Fruit fly (Drosophila melanogaster) whole organism, embryonic: Measurements from ENCODE around the gene Cby.

Source experiments
- Aef1 ChIP-seq: fragments of 200-800 bp; sonication (Bioruptor generic); IDR thresholded peaks from 3 replicates; pipeline ENCODE4 v1.3.6; 2022; ENCODE audit warnings: missing biosample characterization, missing genetic modification characterization
- Bteb2 ChIP-seq: fragments of 200-800 bp; sonication (Bioruptor generic); optimal IDR thresholded peaks from 2 replicates; lab custom pipeline; 2016; ENCODE audit warnings: missing biosample characterization, missing genetic modification characterization
- CG12391 ChIP-seq: fragments of 200-800 bp; sonication (Bioruptor generic); optimal IDR thresholded peaks from 3 replicates; lab custom pipeline; 2018; ENCODE audit warnings: missing biosample characterization, mild to moderate bottlenecking, missing genetic modification characterization, moderate library complexity
- CG12942 ChIP-seq: fragments of 200-800 bp; sonication (Bioruptor generic); optimal IDR thresholded peaks from 3 replicates; lab custom pipeline; 2016; ENCODE audit warnings: missing biosample characterization, missing genetic modification characterization
- CG13123 ChIP-seq: fragments of 200-800 bp; sonication (Bioruptor generic); optimal IDR thresholded peaks from 2 replicates; lab custom pipeline; 2016; ENCODE audit warnings: missing biosample characterization, missing genetic modification characterization
- CG15073 ChIP-seq: fragments of 200-800 bp; sonication (Bioruptor generic); optimal IDR thresholded peaks from 2 replicates; lab custom pipeline; 2016; ENCODE audit warnings: missing biosample characterization, missing genetic modification characterization
- CG15696 ChIP-seq: fragments of 200-800 bp; sonication (Bioruptor generic); optimal IDR thresholded peaks from 2 replicates; lab custom pipeline; 2019; ENCODE audit warnings: missing biosample characterization, mild to moderate bottlenecking, missing genetic modification characterization, moderate library complexity
- CG17361 ChIP-seq: fragments of 200-800 bp; sonication (Bioruptor generic); IDR thresholded peaks from 3 replicates; pipeline ENCODE4 v1.3.6; 2022; ENCODE audit warnings: missing biosample characterization, missing genetic modification characterization
- CG18011 ChIP-seq: fragments of 200-800 bp; sonication (Bioruptor generic); optimal IDR thresholded peaks from 2 replicates; lab custom pipeline; 2017; ENCODE audit warnings: missing biosample characterization, missing genetic modification characterization, mild to moderate bottlenecking, moderate library complexity, missing genotype
- CG18262 ChIP-seq: fragments of 200-800 bp; optimal IDR thresholded peaks from 3 replicates; lab custom pipeline; 2019; ENCODE audit warnings: missing biosample characterization, mild to moderate bottlenecking, missing genetic modification characterization, moderate library complexity
- CG2678 ChIP-seq: fragments of 200-800 bp; sonication (Bioruptor generic); optimal IDR thresholded peaks from 3 replicates; lab custom pipeline; 2019; ENCODE audit warnings: missing biosample characterization, mild to moderate bottlenecking, missing genetic modification characterization, moderate library complexity
- CG30020 ChIP-seq: fragments of 200-800 bp; optimal IDR thresholded peaks from 2 replicates; lab custom pipeline; 2019; ENCODE audit warnings: missing biosample characterization, mild to moderate bottlenecking, missing genetic modification characterization, moderate library complexity
- CG3065 ChIP-seq: fragments of 200-800 bp; sonication (Bioruptor generic); optimal IDR thresholded peaks from 2 replicates; lab custom pipeline; 2016; ENCODE audit warnings: missing biosample characterization, missing genetic modification characterization
- CG3995 ChIP-seq: fragments of 200-800 bp; sonication (Bioruptor generic); optimal IDR thresholded peaks from 3 replicates; lab custom pipeline; 2016; ENCODE audit warnings: missing biosample characterization, missing genetic modification characterization
- CG4328 ChIP-seq: fragments of 200-800 bp; sonication (Bioruptor generic); optimal IDR thresholded peaks from 3 replicates; lab custom pipeline; 2017; ENCODE audit warnings: missing biosample characterization, missing genetic modification reagents, missing genetic modification characterization
- CG43689 ChIP-seq: fragments of 200-800 bp; sonication (Bioruptor generic); IDR thresholded peaks from 2 replicates; pipeline ENCODE4 v1.3.6; 2022; ENCODE audit warnings: missing biosample characterization, missing genetic modification characterization
- CG4854 ChIP-seq: fragments of 200-800 bp; sonication (Bioruptor generic); optimal IDR thresholded peaks from 2 replicates; lab custom pipeline; 2016; ENCODE audit warnings: missing biosample characterization, missing genetic modification characterization, inconsistent platforms
- CG8089 ChIP-seq: fragments of 200-800 bp; sonication (Bioruptor generic); optimal IDR thresholded peaks from 3 replicates; lab custom pipeline; 2016; ENCODE audit warnings: missing biosample characterization, missing genetic modification characterization
- CG8359 ChIP-seq: fragments of 200-800 bp; sonication (Bioruptor generic); optimal IDR thresholded peaks from 2 replicates; lab custom pipeline; 2017; ENCODE audit warnings: missing biosample characterization, mild to moderate bottlenecking, missing genetic modification characterization, borderline replicate concordance
- CG9215 ChIP-seq: fragments of 200-800 bp; sonication (Bioruptor generic); IDR thresholded peaks from 2 replicates; pipeline ENCODE4 v1.3.6; 2022; ENCODE audit warnings: missing biosample characterization, missing genetic modification characterization
- CG9817 ChIP-seq: fragments of 200-800 bp; sonication (Bioruptor generic); optimal IDR thresholded peaks from 2 replicates; lab custom pipeline; 2018; ENCODE audit warnings: missing biosample characterization, mild to moderate bottlenecking, missing genetic modification characterization, moderate library complexity
- Chrac-16 ChIP-seq: fragments of 200-800 bp; sonication (Bioruptor generic); optimal IDR thresholded peaks from 3 replicates; lab custom pipeline; 2016; ENCODE audit warnings: missing biosample characterization, missing genetic modification characterization
- Dip3 ChIP-seq: fragments of 200-800 bp; sonication (Bioruptor generic); optimal IDR thresholded peaks from 3 replicates; lab custom pipeline; 2016; ENCODE audit warnings: missing biosample characterization, missing genetic modification characterization
- Doc2 ChIP-seq: fragments of 200-800 bp; sonication (Bioruptor generic); IDR thresholded peaks from 2 replicates; pipeline ENCODE4 v1.3.6; 2022; ENCODE audit warnings: missing biosample characterization, missing genetic modification characterization
- Doc3 ChIP-seq: fragments of 200-800 bp; sonication (Bioruptor generic); IDR thresholded peaks from 3 replicates; pipeline ENCODE4 v1.3.6; 2022; ENCODE audit warnings: missing biosample characterization, missing genetic modification characterization; ENCODE audit not compliant: partially characterized antibody
- GATAe ChIP-seq: fragments of 200-800 bp; sonication (Bioruptor generic); conservative IDR thresholded peaks from 2 replicates; pipeline ENCODE4 v1.3.6; 2022; ENCODE audit warnings: missing biosample characterization, missing genetic modification characterization
- HHEX ChIP-seq: fragments of 200-800 bp; sonication (Bioruptor generic); optimal IDR thresholded peaks from 3 replicates; lab custom pipeline; 2017; ENCODE audit warnings: missing biosample characterization, mild to moderate bottlenecking, missing genetic modification characterization, missing genetic modification reagents
- Lhr ChIP-seq: fragments of 200-800 bp; sonication (Bioruptor generic); optimal IDR thresholded peaks from 3 replicates; lab custom pipeline; 2017; ENCODE audit warnings: mild to moderate bottlenecking, missing biosample characterization, missing genetic modification reagents, missing genetic modification characterization
- Lim3 ChIP-seq: fragments of 200-800 bp; sonication (Bioruptor generic); IDR thresholded peaks from 2 replicates; pipeline ENCODE4 v1.3.6; 2022; ENCODE audit warnings: missing biosample characterization, missing genetic modification characterization
- NC2β ChIP-seq: fragments of 200-800 bp; sonication (Bioruptor generic); optimal IDR thresholded peaks from 2 replicates; lab custom pipeline; 2016; ENCODE audit warnings: missing biosample characterization, missing genetic modification characterization
- Nf-YC ChIP-seq: fragments of 200-800 bp; optimal IDR thresholded peaks from 3 replicates; lab custom pipeline; 2019; ENCODE audit warnings: missing biosample characterization, mild to moderate bottlenecking, missing genetic modification characterization, moderate library complexity
- Side ChIP-seq: fragments of 200-800 bp; sonication (Bioruptor generic); optimal IDR thresholded peaks from 2 replicates; lab custom pipeline; 2016; ENCODE audit warnings: missing biosample characterization, missing genetic modification characterization
- Sox102F ChIP-seq: fragments of 200-800 bp; sonication (Bioruptor generic); optimal IDR thresholded peaks from 2 replicates; lab custom pipeline; 2018; ENCODE audit warnings: missing biosample characterization, mild to moderate bottlenecking, missing genetic modification characterization, moderate library complexity
- ci ChIP-seq: fragments of 200-800 bp; sonication (Bioruptor generic); IDR thresholded peaks from 3 replicates; pipeline ENCODE4 v1.3.6; 2022; ENCODE audit warnings: missing biosample characterization, missing genetic modification characterization
- ewg ChIP-seq: fragments of 200-800 bp; sonication (Bioruptor generic); optimal IDR thresholded peaks from 3 replicates; lab custom pipeline; 2017; ENCODE audit warnings: mild to moderate bottlenecking, missing biosample characterization, missing genetic modification reagents, missing genetic modification characterization
- gce ChIP-seq: fragments of 200-800 bp; sonication (Bioruptor generic); IDR thresholded peaks from 3 replicates; pipeline ENCODE4 v1.3.6; 2022; ENCODE audit warnings: missing biosample characterization, missing genetic modification characterization
- gcm ChIP-seq: fragments of 200-800 bp; sonication (Bioruptor generic); optimal IDR thresholded peaks from 2 replicates; lab custom pipeline; 2019; ENCODE audit warnings: missing biosample characterization, mild to moderate bottlenecking, missing genetic modification characterization, moderate library complexity
- grau ChIP-seq: fragments of 200-800 bp; optimal IDR thresholded peaks from 3 replicates; lab custom pipeline; 2019; ENCODE audit warnings: missing biosample characterization, mild to moderate bottlenecking, missing genetic modification characterization, moderate library complexity
- ham ChIP-seq: fragments of 200-800 bp; sonication (Bioruptor generic); IDR thresholded peaks from 2 replicates; pipeline ENCODE4 v1.3.6; 2022; ENCODE audit warnings: missing biosample characterization, missing genetic modification characterization
- jigr1 ChIP-seq: fragments of 200-800 bp; sonication (Bioruptor generic); IDR thresholded peaks from 3 replicates; pipeline ENCODE4 v1.3.6; 2022; ENCODE audit warnings: missing biosample characterization, missing genetic modification characterization
- kni ChIP-seq: fragments of 200-800 bp; sonication (Bioruptor generic); optimal IDR thresholded peaks from 3 replicates; lab custom pipeline; 2017; ENCODE audit warnings: mild to moderate bottlenecking, missing biosample characterization, missing genetic modification reagents, missing genetic modification characterization
- phol ChIP-seq: fragments of 200-800 bp; sonication (Bioruptor generic); optimal IDR thresholded peaks from 3 replicates; lab custom pipeline; 2018; ENCODE audit warnings: missing biosample characterization, mild to moderate bottlenecking, missing genetic modification characterization, moderate library complexity
- pzg ChIP-seq: fragments of 200-800 bp; sonication (Bioruptor generic); optimal IDR thresholded peaks from 3 replicates; lab custom pipeline; 2018; ENCODE audit warnings: missing biosample characterization, mild to moderate bottlenecking, missing genetic modification characterization, moderate library complexity
- sc ChIP-seq, 3 experiments: fragments of >200 bp in 2 of 3; fragments of 200-800 bp in 1 of 3; sonication (Bioruptor generic) in 1 of 3; optimal IDR thresholded peaks; 2 replicates in 2 of 3; 3 replicates in 1 of 3; lab custom pipeline; 2017; ENCODE audit warnings: mild to moderate bottlenecking in 1 of 3, missing biosample characterization in 1 of 3, missing genetic modification characterization in 1 of 3, missing genetic modification reagents in 1 of 3
- schlank ChIP-seq: fragments of 200-800 bp; sonication (Bioruptor generic); optimal IDR thresholded peaks from 2 replicates; lab custom pipeline; 2018; ENCODE audit warnings: missing biosample characterization, mild to moderate bottlenecking, missing genetic modification characterization
- trem ChIP-seq: fragments of 200-800 bp; optimal IDR thresholded peaks from 3 replicates; lab custom pipeline; 2019; ENCODE audit warnings: missing biosample characterization, mild to moderate bottlenecking, missing genetic modification characterization, moderate library complexity
- trh ChIP-seq: fragments of 200-800 bp; sonication (Bioruptor generic); optimal IDR thresholded peaks from 2 replicates; lab custom pipeline; 2016; ENCODE audit warnings: missing biosample characterization, missing genetic modification characterization
- usp ChIP-seq: fragments of >200 bp; optimal IDR thresholded peaks from 2 replicates; lab custom pipeline; 2017; ENCODE audit warnings: missing biosample characterization, missing genetic modification characterization
- vvl ChIP-seq: fragments of 200-800 bp; sonication (Bioruptor generic); IDR thresholded peaks from 2 replicates; pipeline ENCODE4 v1.3.6; 2022; ENCODE audit warnings: missing biosample characterization, missing genetic modification characterization

Cby gene

DNA sequence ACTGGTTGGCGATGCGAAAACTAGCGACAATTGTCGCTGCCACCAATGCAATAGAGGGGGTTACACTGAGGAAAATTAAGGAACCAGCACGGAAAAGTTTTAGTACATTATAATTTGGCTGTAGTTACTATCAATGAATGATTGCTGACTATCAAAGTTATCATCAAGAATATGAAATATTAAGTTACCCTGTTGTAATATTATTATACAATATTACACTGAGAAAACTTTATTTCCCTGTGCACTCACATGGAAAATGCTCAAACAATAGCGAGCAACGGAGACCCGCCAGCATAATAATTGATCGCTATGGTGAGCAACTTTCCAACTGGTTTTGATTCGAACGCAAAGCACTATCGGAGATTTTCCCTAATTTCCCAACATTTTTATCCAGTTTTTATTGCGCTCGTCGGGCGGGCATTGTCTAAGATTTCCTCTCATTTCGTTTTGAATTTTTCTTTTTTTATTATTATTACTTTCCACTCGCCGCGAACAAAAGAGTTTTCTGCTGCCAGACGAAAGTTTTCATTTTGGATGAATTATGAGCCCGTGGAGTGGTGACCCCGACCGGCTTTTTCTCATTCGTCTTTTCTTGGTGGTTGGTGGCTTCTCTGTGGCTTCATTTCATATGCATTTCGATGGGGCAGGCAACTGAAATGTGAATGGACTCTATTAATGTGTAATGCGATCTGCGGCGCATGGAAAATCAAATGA is 5.5 kb upstream of the Cby start (continued):
- TF ChIP-seq HHEX (GFP tag; lab: Kevin White, UChicago) (peak; percentile 69), CG9215 (GFP tag; lab: Robert Waterston, UW) (no peak), CG15696 (tag; lab: Kevin White, UChicago) (no peak), Lim3 (GFP tag; lab: Robert Waterston, UW) (no peak), CG9817 (tag; lab: Kevin White, UChicago) (peak; percentile 55), grau (tag; lab: Kevin White, UChicago) (peak; percentile 83), Lhr (GFP tag; lab: Kevin White, UChicago) (peak; percentile 73), schlank (no peak), CG17361 (GFP tag; lab: Robert Waterston, UW) (peak; percentile 90), Chrac-16 (peak; percentile 72), sc (optimal IDR thresholded peaks at IDR 0.05; lab: Kevin White, UChicago) (no peak), sc (GFP tag; optimal IDR thresholded peaks at IDR 0.05; lab: Kevin White, UChicago) (peak; percentile 80), CG8359 (GFP tag; lab: Kevin White, UChicago) (peak; percentile 51), Sox102F (GFP tag; lab: Kevin White, UChicago) (peak; percentile 94), Doc3 (GFP tag; lab: Robert Waterston, UW) (no peak), GATAe (GFP tag; lab: Robert Waterston, UW) (no peak), Dip3 (GFP tag; lab: Kevin White, UChicago) (no peak), trem (tag; lab: Kevin White, UChicago) (peak; percentile 71), trh (GFP tag; lab: Kevin White, UChicago) (peak; percentile 25), CG43689 (0 out of 2 replicates have a peak, but pooled peaks have one; percentile 16), jigr1 (GFP tag; lab: Robert Waterston, UW) (no peak), CG12391 (tag; lab: Kevin White, UChicago) (peak; percentile 91), ham (no peak), ci (GFP tag; lab: Robert Waterston, UW) (peak; percentile 95), CG3065 (GFP tag; lab: Kevin White, UChicago) (peak; percentile 16), CG4854 (GFP tag; lab: Kevin White, UChicago) (peak; percentile 53), Nf-YC (tag; lab: Kevin White, UChicago) (peak; percentile 13), CG30020 (peak; percentile 69), ewg (GFP tag; lab: Kevin White, UChicago) (peak; percentile 86), CG15073 (GFP tag; lab: Kevin White, UChicago) (no peak), CG18262 (tag; lab: Kevin White, UChicago) (peak; percentile 92), Doc2 (GFP tag; lab: Robert Waterston, UW) (no peak), vvl (peak; percentile 90), gcm (GFP tag; lab: Kevin White, UChicago) (peak; percentile 96), CG4328 (peak; percentile 9), CG13123 (peak; percentile 61), CG3995 (GFP tag; lab: Kevin White, UChicago) (no peak), CG2678 (tag; lab: Kevin White, UChicago) (peak; percentile 75), CG18011 (no peak), pzg (no peak), Aef1 (GFP tag; lab: Robert Waterston, UW) (0 out of 3 replicates have a peak, but pooled peaks have one; percentile 35), CG12942 (GFP tag; lab: Kevin White, UChicago) (peak; percentile 69), phol (tag; lab: Kevin White, UChicago) (peak; percentile 85), Bteb2 (GFP tag; lab: Kevin White, UChicago) (no peak), usp (GFP tag; lab: Kevin White, UChicago) (no peak), gce (GFP tag; lab: Robert Waterston, UW) (peak; percentile 81), CG8089 (peak; percentile 11), NC2β (GFP tag; lab: Kevin White, UChicago) (peak; percentile 52), kni (GFP tag; lab: Kevin White, UChicago) (peak; percentile 65), Side (GFP tag; lab: Kevin White, UChicago) (peak; percentile 36)
